Worm (Caenorhabditis elegans): Measurements from ENCODE around the gene C48B4.9.

- TF ChIP-seq unc-39 (tag; optimal IDR thresholded peaks at IDR 0.05) (no peak), elt-3 (tag; optimal IDR thresholded peaks at IDR 0.05) (no peak), nhr-237 (tag; optimal IDR thresholded peaks at IDR 0.05) (no peak)
These were observed 34.3 kb downstream of the C48B4.9 start, which contains the start of gene ZK1098.2 for ce11 chrIII:9528824-9529223.
